Fruit fly (Drosophila melanogaster): ENCODE results near the gene Nemp.

Nemp gene

DNA sequence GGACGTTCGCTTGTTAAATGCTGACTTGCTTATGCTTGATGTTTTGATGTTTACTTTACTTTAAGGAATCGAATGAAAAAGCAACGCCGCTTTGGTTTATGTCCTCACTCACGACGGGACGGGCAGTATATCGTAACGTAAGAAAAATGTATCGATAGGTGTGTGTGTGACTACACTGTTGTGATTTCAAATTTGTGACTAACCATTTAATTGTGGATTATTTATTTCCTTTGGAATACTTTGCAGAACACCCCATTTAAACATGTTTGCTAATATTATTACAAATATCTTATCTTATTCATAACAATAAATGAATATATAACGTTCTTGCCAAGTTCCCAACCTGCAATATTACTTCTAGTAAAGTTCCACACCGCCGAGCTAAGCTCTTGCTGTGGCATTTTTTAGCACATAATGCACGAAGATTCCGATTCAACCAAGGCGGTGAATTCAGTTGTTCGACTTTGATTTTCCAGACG lies at the start of gene Nemp, which contains the start of gene r (continued):
- TF ChIP-seq sens (GFP tag) = peak; percentile 54
- no peak for TF ChIP-seq maf-S (GFP tag; optimal IDR thresholded peaks at IDR 0.05)
- TF ChIP-seq lov (optimal IDR thresholded peaks at IDR 0.05) = no peak
- TF ChIP-seq lov (GFP tag; IDR thresholded peaks at IDR 0.05) = no peak
- TF ChIP-seq bigmax (GFP tag; optimal IDR thresholded peaks at IDR 0.05) = no peak
- TF ChIP-seq Dp (GFP tag; optimal IDR thresholded peaks at IDR 0.05) = peak; percentile 75
- no peak for TF ChIP-seq Elba2 (GFP tag; optimal IDR thresholded peaks at IDR 0.05)
- TF ChIP-seq Kr (GFP tag; optimal IDR thresholded peaks at IDR 0.05) = no peak
- TF ChIP-seq CG18476 (GFP tag; optimal IDR thresholded peaks at IDR 0.05) = no peak
- TF ChIP-seq CG12744 (GFP tag; optimal IDR thresholded peaks at IDR 0.05) = no peak
- TF ChIP-seq CG3163 (GFP tag; optimal IDR thresholded peaks at IDR 0.05) = no peak
- no peak for TF ChIP-seq CG1832 (GFP tag; optimal IDR thresholded peaks at IDR 0.05)
- TF ChIP-seq CG8924 (tag; optimal IDR thresholded peaks at IDR 0.05) = no peak
- no peak for TF ChIP-seq nerfin-1 (tag; optimal IDR thresholded peaks at IDR 0.05)
- TF ChIP-seq phol (tag; optimal IDR thresholded peaks at IDR 0.05) = peak; percentile 45
- TF ChIP-seq gem (tag; optimal IDR thresholded peaks at IDR 0.05) = no peak
- TF ChIP-seq CkIIα-i1 (GFP tag; IDR thresholded peaks at IDR 0.05) = no peak
- TF ChIP-seq Drgx (GFP tag; IDR thresholded peaks at IDR 0.05) = no peak
- TF ChIP-seq Atf3 (GFP tag; optimal IDR thresholded peaks at IDR 0.05) = no peak
- no peak for TF ChIP-seq Blimp-1 (GFP tag; optimal IDR thresholded peaks at IDR 0.05)
- no peak for TF ChIP-seq CG12299 (tag; optimal IDR thresholded peaks at IDR 0.05)
- no peak for TF ChIP-seq CG6854 (GFP tag; optimal IDR thresholded peaks at IDR 0.05)
- TF ChIP-seq tap (tag; optimal IDR thresholded peaks at IDR 0.05) = no peak
- no peak for TF ChIP-seq CG7963 (GFP tag; IDR thresholded peaks at IDR 0.05; ENCODE audit: partially characterized antibody)
- TF ChIP-seq D19A (tag; optimal IDR thresholded peaks at IDR 0.05) = no peak
- peak; percentile 65 for TF ChIP-seq Sry-δ (GFP tag; optimal IDR thresholded peaks at IDR 0.05)
- TF ChIP-seq CG32772 (GFP tag; IDR thresholded peaks at IDR 0.05) = no peak
- TF ChIP-seq jumu (GFP tag; optimal IDR thresholded peaks at IDR 0.05) = no peak
- peak; percentile 59 for TF ChIP-seq CG15514 (GFP tag; optimal IDR thresholded peaks at IDR 0.05)
- TF ChIP-seq da (GFP tag; optimal IDR thresholded peaks at IDR 0.05) = no peak
- no peak for TF ChIP-seq Ssrp (tag; optimal IDR thresholded peaks at IDR 0.05)
- 0 out of 3 replicates have a peak, but pooled peaks have one; percentile 12 for TF ChIP-seq CG17361 (GFP tag; IDR thresholded peaks at IDR 0.05)
- TF ChIP-seq HLH3B (GFP tag; IDR thresholded peaks at IDR 0.05) = no peak
- TF ChIP-seq ftz-f1 (GFP tag; optimal IDR thresholded peaks at IDR 0.05) = no peak
- no peak for TF ChIP-seq Antp (GFP tag; optimal IDR thresholded peaks at IDR 0.05)
- TF ChIP-seq Sry-β (GFP tag; optimal IDR thresholded peaks at IDR 0.05) = no peak
- no peak for TF ChIP-seq sr (GFP tag; IDR thresholded peaks at IDR 0.05)
- no peak for TF ChIP-seq chif (GFP tag; optimal IDR thresholded peaks at IDR 0.05)
- TF ChIP-seq CG3065 (GFP tag; optimal IDR thresholded peaks at IDR 0.05) = no peak
- peak; percentile 14 for TF ChIP-seq CG4617 (GFP tag; optimal IDR thresholded peaks at IDR 0.05; ENCODE audit: borderline replicate concordance)
- TF ChIP-seq CG12155 (GFP tag; optimal IDR thresholded peaks at IDR 0.05) = no peak
- no peak for TF ChIP-seq CG17912 (GFP tag; optimal IDR thresholded peaks at IDR 0.05)
- no peak for TF ChIP-seq mam (GFP tag; optimal IDR thresholded peaks at IDR 0.05)
- TF ChIP-seq Bdp1 (GFP tag; optimal IDR thresholded peaks at IDR 0.05) = no peak
- no peak for TF ChIP-seq pnt (GFP tag; optimal IDR thresholded peaks at IDR 0.05)
- no peak for TF ChIP-seq CG16815 (GFP tag; optimal IDR thresholded peaks at IDR 0.05)
- no peak for TF ChIP-seq Rx (GFP tag; IDR thresholded peaks at IDR 0.05)
- TF ChIP-seq Ets97D (GFP tag; optimal IDR thresholded peaks at IDR 0.05) = peak; percentile 29
- no peak for TF ChIP-seq cas (GFP tag; IDR thresholded peaks at IDR 0.05)
- TF ChIP-seq CG12071 (GFP tag; optimal IDR thresholded peaks at IDR 0.05) = no peak
- TF ChIP-seq CG13624 (GFP tag; optimal IDR thresholded peaks at IDR 0.05) = no peak
- no peak for TF ChIP-seq CG18764 (GFP tag; optimal IDR thresholded peaks at IDR 0.05)

All from whole organism, embryonic.